Fruit fly (Drosophila melanogaster) whole organism, embryonic: ENCODE measurements around the gene CG43321.

Experiments used
- Ada2b ChIP-seq: fragments of 200-800 bp; sonication (Bioruptor generic); IDR thresholded peaks from 2 replicates; pipeline ENCODE4 v1.3.6; 2022; ENCODE audit warnings: missing biosample characterization, missing genetic modification characterization
- Bgb ChIP-seq: fragments of 200-800 bp; sonication (Bioruptor generic); IDR thresholded peaks from 2 replicates; pipeline ENCODE4 v1.3.6; 2022; ENCODE audit warnings: missing biosample characterization, missing genetic modification characterization; ENCODE audit not compliant: partially characterized antibody
- CG10543 ChIP-seq: fragments of 200-800 bp; sonication (Bioruptor generic); optimal IDR thresholded peaks from 3 replicates; lab custom pipeline; 2017; ENCODE audit warnings: missing biosample characterization, mild to moderate bottlenecking, missing genetic modification characterization, moderate library complexity
- CG11085 ChIP-seq: fragments of 200-800 bp; sonication (Bioruptor generic); IDR thresholded peaks from 2 replicates; pipeline ENCODE4 v1.3.6; 2022; ENCODE audit warnings: missing biosample characterization, missing genetic modification characterization
- CG11247 ChIP-seq: fragments of 200-800 bp; sonication (Bioruptor generic); IDR thresholded peaks from 2 replicates; pipeline ENCODE4 v1.3.6; 2022; ENCODE audit warnings: missing biosample characterization, missing genetic modification characterization
- CG11456 ChIP-seq: fragments of 200-800 bp; sonication (Bioruptor generic); IDR thresholded peaks from 3 replicates; pipeline ENCODE4 v1.3.6; 2022; ENCODE audit warnings: missing biosample characterization, missing genetic modification characterization
- CG11504 ChIP-seq: fragments of 200-800 bp; sonication (Bioruptor generic); optimal IDR thresholded peaks from 3 replicates; lab custom pipeline; 2019; ENCODE audit warnings: missing biosample characterization, mild to moderate bottlenecking, missing genetic modification characterization, moderate library complexity
- CG11560 ChIP-seq: fragments of 200-800 bp; sonication (Bioruptor generic); IDR thresholded peaks from 3 replicates; pipeline ENCODE4 v1.3.6; 2022; ENCODE audit warnings: missing biosample characterization, missing genetic modification characterization
- CG11723 ChIP-seq: fragments of 200-800 bp; sonication (Bioruptor generic); optimal IDR thresholded peaks from 2 replicates; lab custom pipeline; 2017; ENCODE audit warnings: missing biosample characterization, mild to moderate bottlenecking, missing genetic modification characterization
- CG13287 ChIP-seq: fragments of 200-800 bp; sonication (Bioruptor generic); IDR thresholded peaks from 2 replicates; pipeline ENCODE4 v1.3.6; 2022; ENCODE audit warnings: missing biosample characterization, missing genetic modification characterization; ENCODE audit not compliant: partially characterized antibody
- CG13894 ChIP-seq: fragments of 200-800 bp; sonication (Bioruptor generic); optimal IDR thresholded peaks from 3 replicates; lab custom pipeline; 2018; ENCODE audit warnings: missing biosample characterization, mild to moderate bottlenecking, missing genetic modification characterization, moderate library complexity
- CG14014 ChIP-seq: fragments of 200-800 bp; sonication (Bioruptor generic); IDR thresholded peaks from 2 replicates; pipeline ENCODE4 v1.3.6; 2022; ENCODE audit warnings: missing biosample characterization, missing genetic modification characterization
- CG18599 ChIP-seq: fragments of 200-800 bp; sonication (Bioruptor generic); optimal IDR thresholded peaks from 3 replicates; lab custom pipeline; 2017; ENCODE audit warnings: missing biosample characterization, missing genetic modification characterization, mild to moderate bottlenecking, moderate library complexity, missing genetic modification reagents
- CG3163 ChIP-seq: fragments of 200-800 bp; sonication (Bioruptor generic); optimal IDR thresholded peaks from 3 replicates; lab custom pipeline; 2016; ENCODE audit warnings: missing biosample characterization, missing genetic modification characterization
- CG32767 ChIP-seq: fragments of 200-800 bp; sonication (Bioruptor generic); IDR thresholded peaks from 2 replicates; pipeline ENCODE4 v1.3.6; 2022; ENCODE audit warnings: missing biosample characterization, missing genetic modification characterization
- CG42726 ChIP-seq: fragments of 200-800 bp; sonication (Bioruptor generic); IDR thresholded peaks from 2 replicates; pipeline ENCODE4 v1.3.6; 2022; ENCODE audit warnings: missing biosample characterization, missing genetic modification characterization; ENCODE audit not compliant: partially characterized antibody
- CG7745 ChIP-seq: fragments of 200-800 bp; sonication (Bioruptor generic); optimal IDR thresholded peaks from 2 replicates; lab custom pipeline; 2018; ENCODE audit warnings: missing biosample characterization, mild to moderate bottlenecking, missing genetic modification characterization, moderate library complexity
- CG9437 ChIP-seq: fragments of 200-800 bp; sonication (Bioruptor generic); optimal IDR thresholded peaks from 2 replicates; lab custom pipeline; 2018; ENCODE audit warnings: missing biosample characterization, mild to moderate bottlenecking, missing genetic modification characterization
- CG9609 ChIP-seq: fragments of 200-800 bp; sonication (Bioruptor generic); optimal IDR thresholded peaks from 3 replicates; lab custom pipeline; 2016; ENCODE audit warnings: missing biosample characterization, missing genetic modification characterization
- CG9876 ChIP-seq: fragments of 200-800 bp; sonication (Bioruptor generic); optimal IDR thresholded peaks from 2 replicates; lab custom pipeline; 2016; ENCODE audit warnings: missing biosample characterization, missing genetic modification characterization
- CG9932 ChIP-seq: fragments of 200-800 bp; sonication (Bioruptor generic); IDR thresholded peaks from 2 replicates; pipeline ENCODE4 v1.3.6; 2022; ENCODE audit warnings: missing biosample characterization, missing genetic modification characterization
- CHES-1-like ChIP-seq: fragments of 200-800 bp; sonication (Bioruptor generic); optimal IDR thresholded peaks from 2 replicates; lab custom pipeline; 2016; ENCODE audit warnings: missing biosample characterization, missing genetic modification characterization
- CTCF ChIP-seq: fragments of 200-800 bp; sonication (Bioruptor generic); optimal IDR thresholded peaks from 2 replicates; lab custom pipeline; 2017; ENCODE audit warnings: missing biosample characterization, mild to moderate bottlenecking, missing genetic modification characterization, moderate library complexity
- CrebB ChIP-seq: fragments of 200-800 bp; sonication (Bioruptor generic); optimal IDR thresholded peaks from 3 replicates; lab custom pipeline; 2018; ENCODE audit warnings: missing biosample characterization, mild to moderate bottlenecking, missing genetic modification characterization
- Dbx ChIP-seq: fragments of 200-800 bp; sonication (Bioruptor generic); IDR thresholded peaks from 3 replicates; pipeline ENCODE4 v1.3.6; 2022; ENCODE audit warnings: missing biosample characterization, missing genetic modification characterization
- Dip3 ChIP-seq: fragments of 200-800 bp; sonication (Bioruptor generic); optimal IDR thresholded peaks from 3 replicates; lab custom pipeline; 2016; ENCODE audit warnings: missing biosample characterization, missing genetic modification characterization
- GATAe ChIP-seq: fragments of 200-800 bp; sonication (Bioruptor generic); conservative IDR thresholded peaks from 2 replicates; pipeline ENCODE4 v1.3.6; 2022; ENCODE audit warnings: missing biosample characterization, missing genetic modification characterization
- H2.0 ChIP-seq: fragments of 200-800 bp; sonication (Bioruptor generic); IDR thresholded peaks from 2 replicates; pipeline ENCODE4 v1.3.6; 2022; ENCODE audit warnings: missing biosample characterization, missing genetic modification characterization
- HmgZ ChIP-seq: fragments of 200-800 bp; sonication (Bioruptor generic); optimal IDR thresholded peaks from 2 replicates; lab custom pipeline; 2018; ENCODE audit warnings: missing biosample characterization, mild to moderate bottlenecking, missing genetic modification characterization
- Hmr ChIP-seq: fragments of 200-800 bp; sonication (Bioruptor generic); optimal IDR thresholded peaks from 3 replicates; lab custom pipeline; 2017; ENCODE audit warnings: mild to moderate bottlenecking, missing biosample characterization, missing genetic modification reagents, missing genetic modification characterization
- Med ChIP-seq: fragments of 200-800 bp; sonication (Bioruptor generic); peaks from one replicate; lab custom pipeline; 2016; ENCODE audit warnings: missing biosample characterization, missing genetic modification characterization, mild to moderate bottlenecking, inconsistent platforms, moderate library complexity
- NC2β ChIP-seq: fragments of 200-800 bp; sonication (Bioruptor generic); optimal IDR thresholded peaks from 2 replicates; lab custom pipeline; 2016; ENCODE audit warnings: missing biosample characterization, missing genetic modification characterization
- Rfx ChIP-seq: fragments of 200-800 bp; sonication (Bioruptor generic); IDR thresholded peaks from 2 replicates; pipeline ENCODE4 v1.3.6; 2022; ENCODE audit warnings: missing biosample characterization, missing genetic modification characterization
- TFAM ChIP-seq: fragments of 200-800 bp; sonication (Bioruptor generic); optimal IDR thresholded peaks from 2 replicates; lab custom pipeline; 2017; ENCODE audit warnings: missing biosample characterization, missing genetic modification characterization, inconsistent platforms
- Vsx1 ChIP-seq: fragments of 200-800 bp; sonication (Bioruptor generic); optimal IDR thresholded peaks from 2 replicates; lab custom pipeline; 2017; ENCODE audit warnings: missing biosample characterization, mild to moderate bottlenecking, missing genetic modification characterization, missing genetic modification reagents
- cas ChIP-seq: fragments of 200-800 bp; sonication (Bioruptor generic); IDR thresholded peaks from 2 replicates; pipeline ENCODE4 v1.3.6; 2022; ENCODE audit warnings: missing biosample characterization, missing genetic modification characterization
- crp ChIP-seq, 2 experiments: fragments of 200-800 bp; sonication (Bioruptor generic); optimal IDR thresholded peaks; 2 replicates in 1 of 2; 3 replicates in 1 of 2; lab custom pipeline; 2017; ENCODE audit warnings: missing biosample characterization in 2 of 2, missing genetic modification characterization in 2 of 2, mild to moderate bottlenecking in 1 of 2, moderate library complexity in 1 of 2
- ftz-f1 ChIP-seq: fragments of 200-800 bp; sonication (Bioruptor generic); optimal IDR thresholded peaks from 2 replicates; lab custom pipeline; 2016; ENCODE audit warnings: missing biosample characterization, missing genetic modification characterization
- hkb ChIP-seq, 2 experiments: fragments of 200-800 bp in 1 of 2; fragments of >200 bp in 1 of 2; sonication (Bioruptor generic) in 1 of 2; IDR thresholded peaks in 1 of 2; optimal IDR thresholded peaks in 1 of 2; 2 replicates each; pipeline versions ENCODE4 v1.3.6 to Lab custom; 2017 to 2022; ENCODE audit warnings: missing biosample characterization in 1 of 2, missing genetic modification characterization in 1 of 2
- insv ChIP-seq, 2 experiments: fragments of 200-800 bp; sonication (Bioruptor generic); optimal IDR thresholded peaks; 3 replicates each; lab custom pipeline; 2016 to 2018; ENCODE audit warnings: missing biosample characterization in 2 of 2, missing genetic modification characterization in 2 of 2
- jumu ChIP-seq: fragments of 200-800 bp; sonication (Bioruptor generic); optimal IDR thresholded peaks from 3 replicates; lab custom pipeline; 2016; ENCODE audit warnings: missing biosample characterization, missing genetic modification characterization
- lilli ChIP-seq: fragments of 200-800 bp; sonication (Bioruptor generic); optimal IDR thresholded peaks from 3 replicates; lab custom pipeline; 2016; ENCODE audit warnings: missing biosample characterization, missing genetic modification characterization
- nerfin-1 ChIP-seq: fragments of 200-800 bp; sonication (Bioruptor generic); optimal IDR thresholded peaks from 3 replicates; lab custom pipeline; 2019; ENCODE audit warnings: missing biosample characterization, mild to moderate bottlenecking, missing genetic modification characterization, moderate library complexity
- pzg ChIP-seq: fragments of 200-800 bp; sonication (Bioruptor generic); optimal IDR thresholded peaks from 3 replicates; lab custom pipeline; 2018; ENCODE audit warnings: missing biosample characterization, mild to moderate bottlenecking, missing genetic modification characterization, moderate library complexity
- ranshi ChIP-seq: fragments of 200-800 bp; sonication (Bioruptor generic); IDR thresholded peaks from 2 replicates; pipeline ENCODE4 v1.3.6; 2022; ENCODE audit warnings: missing biosample characterization, missing genetic modification characterization
- rib ChIP-seq: fragments of 200-800 bp; sonication (Bioruptor generic); IDR thresholded peaks from 2 replicates; pipeline ENCODE4 v1.3.6; 2022; ENCODE audit warnings: missing biosample characterization, missing genetic modification characterization
- schlank ChIP-seq: fragments of 200-800 bp; sonication (Bioruptor generic); optimal IDR thresholded peaks from 2 replicates; lab custom pipeline; 2018; ENCODE audit warnings: missing biosample characterization, mild to moderate bottlenecking, missing genetic modification characterization
- sim ChIP-seq: fragments of 200-800 bp; sonication (Bioruptor generic); IDR thresholded peaks from 2 replicates; pipeline ENCODE4 v1.3.6; 2022; ENCODE audit warnings: missing biosample characterization, missing genetic modification characterization
- sob ChIP-seq: fragments of 200-800 bp; sonication (Bioruptor generic); IDR thresholded peaks from 2 replicates; pipeline ENCODE4 v1.3.6; 2022; ENCODE audit warnings: missing biosample characterization, missing genetic modification characterization
- tup ChIP-seq: fragments of 200-800 bp; sonication (Bioruptor generic); optimal IDR thresholded peaks from 2 replicates; lab custom pipeline; 2016; ENCODE audit warnings: missing biosample characterization, mild to moderate bottlenecking, missing genetic modification characterization, moderate library complexity
- zfh2 ChIP-seq: fragments of 200-800 bp; sonication (Bioruptor generic); optimal IDR thresholded peaks from 2 replicates; lab custom pipeline; 2016; ENCODE audit warnings: missing biosample characterization, missing genetic modification characterization

The CG43321 gene

DNA sequence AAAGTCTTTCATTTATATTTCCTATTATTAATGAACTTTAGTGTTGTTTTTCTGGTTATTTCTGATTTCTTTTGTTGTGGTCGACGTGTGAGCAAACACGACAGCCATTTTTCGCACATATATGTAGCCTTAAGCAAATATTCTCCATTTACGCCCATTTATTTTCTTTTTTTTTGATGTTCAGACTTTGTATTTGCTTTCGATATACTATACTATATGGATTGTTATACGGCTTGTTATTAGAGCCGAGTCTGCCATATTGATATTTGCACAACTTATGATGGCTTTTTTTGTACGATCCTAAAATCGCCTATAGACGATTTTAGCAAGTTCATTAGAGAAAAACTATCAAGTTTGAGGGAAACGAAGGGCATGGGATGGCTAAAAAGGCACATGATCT lies 35.6 kb downstream of the CG43321 start (continued):
- TF ChIP-seq Bgb (GFP tag; lab: Robert Waterston, UW) (no peak), jumu (GFP tag; lab: Kevin White, UChicago) (no peak), ftz-f1 (no peak), pzg (GFP tag; lab: Kevin White, UChicago) (no peak), CG14014 (0 out of 2 replicates have a peak, but pooled peaks have one; percentile 34), Hmr (GFP tag; lab: Kevin White, UChicago) (peak; percentile 60), lilli (GFP tag; lab: Kevin White, UChicago) (peak; percentile 23), CG9609 (GFP tag; lab: Kevin White, UChicago) (no peak), CHES-1-like (peak; percentile 1), Dbx (peak; percentile 62), sob (GFP tag; lab: Robert Waterston, UW) (peak; percentile 44; the same call in 1 of the 2 replicates), CG18599 (GFP tag; lab: Kevin White, UChicago) (no peak), Vsx1 (GFP tag; lab: Kevin White, UChicago) (no peak), Ada2b (GFP tag; lab: Robert Waterston, UW) (no peak), Rfx (GFP tag; lab: Robert Waterston, UW) (peak; percentile 34; the same call in 1 of the 2 replicates), CG11085 (GFP tag; lab: Robert Waterston, UW) (peak; percentile 29; the same call in 1 of the 2 replicates), rib (GFP tag; lab: Robert Waterston, UW) (peak; percentile 47; the same call in 1 of the 2 replicates), tup (GFP tag; lab: Kevin White, UChicago) (no peak), CG7745 (tag; lab: Kevin White, UChicago) (no peak), H2.0 (no peak), Med (GFP tag; lab: Kevin White, UChicago) (peak; percentile 55), CG11723 (GFP tag; lab: Kevin White, UChicago) (no peak), ranshi (GFP tag; lab: Robert Waterston, UW) (no peak), Dip3 (GFP tag; lab: Kevin White, UChicago) (peak; percentile 19), TFAM (GFP tag; lab: Kevin White, UChicago) (no peak), CG42726 (GFP tag; lab: Robert Waterston, UW) (no peak), CG9876 (no peak), sim (GFP tag; lab: Robert Waterston, UW) (no peak), CTCF (GFP tag; lab: Kevin White, UChicago) (no peak), GATAe (GFP tag; lab: Robert Waterston, UW) (no peak), CG13287 (no peak), CG9437 (GFP tag; lab: Kevin White, UChicago) (no peak), hkb (optimal IDR thresholded peaks at IDR 0.05; lab: Kevin White, UChicago) (no peak), hkb (GFP tag; IDR thresholded peaks at IDR 0.05; lab: Robert Waterston, UW) (no peak), NC2β (no peak), CG11456 (GFP tag; lab: Robert Waterston, UW) (peak; percentile 40; the same call in 1 of the 3 replicates), CG32767 (GFP tag; lab: Robert Waterston, UW) (no peak), HmgZ (tag; lab: Kevin White, UChicago) (peak; percentile 1), CG11247 (GFP tag; lab: Robert Waterston, UW) (no peak), crp (GFP tag; optimal IDR thresholded peaks at IDR 0.05; lab: Kevin White, UChicago) (no peak), insv (GFP tag; optimal IDR thresholded peaks at IDR 0.05; lab: Kevin White, UChicago) (no peak), CrebB (peak; percentile 5), schlank (tag; lab: Kevin White, UChicago) (peak; percentile 4), CG13894 (peak; percentile 38), nerfin-1 (no peak), cas (0 out of 2 replicates have a peak, but pooled peaks have one; percentile 11), CG10543 (GFP tag; lab: Kevin White, UChicago) (peak; percentile 59), CG11504 (tag; lab: Kevin White, UChicago) (no peak), CG11560 (tag; lab: Robert Waterston, UW) (no peak), CG3163 (GFP tag; lab: Kevin White, UChicago) (no peak), zfh2 (GFP tag; lab: Kevin White, UChicago) (peak; percentile 13), CG9932 (GFP tag; lab: Robert Waterston, UW) (peak; percentile 43)
